Comparison of ENCODE assay signal across 2 worm cellular contexts in the genomic region with DNA sequence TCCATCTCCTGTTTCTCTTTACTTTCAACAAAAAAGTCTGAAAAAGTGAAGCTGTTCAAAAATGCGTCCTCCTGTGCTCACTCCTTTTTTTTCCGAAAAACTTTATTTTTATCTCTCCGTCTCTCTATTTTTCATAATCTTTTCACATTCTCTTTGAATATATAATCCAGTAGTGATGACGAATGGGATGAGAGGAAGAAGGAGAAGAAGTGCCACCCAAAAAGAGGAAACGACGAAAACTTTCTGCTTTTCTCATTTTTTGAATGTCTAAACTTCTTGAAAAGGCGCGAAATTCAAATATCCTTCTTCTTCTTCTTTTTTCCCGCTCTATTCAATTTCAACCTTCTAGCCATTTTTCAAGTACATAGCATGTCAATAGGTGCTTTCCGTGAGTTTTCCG.
A peak's percentile ranks its signal among the peaks of the same experiment; 100 is the strongest.
TF ChIP-seq lines count a peak whose summit lies in the region.

No protein-coding gene starts in this region.

TF ChIP-seq in whole organism, L1 larva, 84 proteins besides CTCF, POLR2A, EP300 and RAD21 (continued from another document):
- TF ChIP-seq hlh-17 (GFP tag; optimal IDR thresholded peaks at IDR 0.05; lab: Kevin White, UChicago; ENCODE audit: borderline replicate concordance) (no peak), snu-23 (GFP tag; optimal IDR thresholded peaks at IDR 0.05; lab: Kevin White, UChicago) (no peak), elt-2 (tag; optimal IDR thresholded peaks at IDR 0.05; lab: Kevin White, UChicago) (no peak), lin-15B (tag; optimal IDR thresholded peaks at IDR 0.05; lab: Kevin White, UChicago) (no peak), lir-3 (tag; optimal IDR thresholded peaks at IDR 0.05; lab: Kevin White, UChicago; ENCODE audit: poor library complexity) (no peak), nhr-85 (tag; lab: Kevin White, UChicago) (no peak), nhr-71 (tag; optimal IDR thresholded peaks at IDR 0.05; lab: Kevin White, UChicago) (peak; percentile 22), elt-3 (tag; optimal IDR thresholded peaks at IDR 0.05; lab: Kevin White, UChicago) (no peak), unc-86 (tag; optimal IDR thresholded peaks at IDR 0.05; lab: Kevin White, UChicago) (peak; percentile 59), egl-13 (tag; optimal IDR thresholded peaks at IDR 0.05; lab: Kevin White, UChicago) (peak; percentile 10), nhr-47 (tag; optimal IDR thresholded peaks at IDR 0.05; lab: Kevin White, UChicago) (peak; percentile 24), mef-2 (tag; optimal IDR thresholded peaks at IDR 0.05; lab: Kevin White, UChicago) (no peak), alr-1 (tag; optimal IDR thresholded peaks at IDR 0.05; lab: Kevin White, UChicago; ENCODE audit: borderline replicate concordance) (no peak), mab-9 (GFP tag; IDR thresholded peaks at IDR 0.05; lab: Robert Waterston, UW) (no peak), C04F5.9 (tag; optimal IDR thresholded peaks at IDR 0.05; lab: Kevin White, UChicago) (no peak), irx-1 (tag; optimal IDR thresholded peaks at IDR 0.05; lab: Kevin White, UChicago) (peak; percentile 37), lin-14 (GFP tag; optimal IDR thresholded peaks at IDR 0.05; lab: Kevin White, UChicago) (peak; percentile 79), skn-1 (tag; optimal IDR thresholded peaks at IDR 0.05; lab: Kevin White, UChicago) (no peak), ceh-63 (GFP tag; optimal IDR thresholded peaks at IDR 0.05; lab: Kevin White, UChicago) (no peak), swsn-7 (tag; optimal IDR thresholded peaks at IDR 0.05; lab: Kevin White, UChicago) (no peak), nhr-12 (tag; optimal IDR thresholded peaks at IDR 0.05; lab: Kevin White, UChicago) (no peak), ceh-90 (tag; optimal IDR thresholded peaks at IDR 0.05; lab: Kevin White, UChicago) (no peak), hlh-4 (tag; optimal IDR thresholded peaks at IDR 0.05; lab: Kevin White, UChicago) (no peak), F16B12.6 (tag; optimal IDR thresholded peaks at IDR 0.05; lab: Kevin White, UChicago) (no peak), dsc-1 (tag; optimal IDR thresholded peaks at IDR 0.05; lab: Kevin White, UChicago) (no peak), nhr-84 (tag; optimal IDR thresholded peaks at IDR 0.05; lab: Kevin White, UChicago) (no peak), lsy-2 (tag; optimal IDR thresholded peaks at IDR 0.05; lab: Kevin White, UChicago) (peak in 1 of 2 experiments; percentile 35), ces-1 (GFP tag; optimal IDR thresholded peaks at IDR 0.05; lab: Kevin White, UChicago) (no peak), efl-3 (GFP tag; optimal IDR thresholded peaks at IDR 0.05; lab: Kevin White, UChicago) (no peak), ztf-4 (tag; optimal IDR thresholded peaks at IDR 0.05; lab: Kevin White, UChicago) (no peak), ceh-82 (tag; optimal IDR thresholded peaks at IDR 0.05; lab: Kevin White, UChicago) (no peak), efl-1 (optimal IDR thresholded peaks at IDR 0.05; lab: Kevin White, UChicago) (peak in 1 of 2 experiments; percentile 43), efl-1 (GFP tag; optimal IDR thresholded peaks at IDR 0.05 in 1 of 2; lab: Kevin White, UChicago) (peak in 1 of 2 experiments; percentile 41), snpc-4 (tag; optimal IDR thresholded peaks at IDR 0.05; lab: Kevin White, UChicago) (no peak), unc-98 (GFP tag; IDR thresholded peaks at IDR 0.05; lab: Robert Waterston, UW) (no peak), dpl-1 (GFP tag; optimal IDR thresholded peaks at IDR 0.05; lab: Kevin White, UChicago) (peak in 1 of 3 experiments; percentile 45), ama-1 (optimal IDR thresholded peaks at IDR 0.05; lab: Kevin White, UChicago) (no peak), rnt-1 (tag; optimal IDR thresholded peaks at IDR 0.05; lab: Kevin White, UChicago) (no peak), fkh-10 (GFP tag; optimal IDR thresholded peaks at IDR 0.05; lab: Kevin White, UChicago) (peak; percentile 95), aly-2 (tag; optimal IDR thresholded peaks at IDR 0.05; lab: Kevin White, UChicago) (no peak), tlp-1 (tag; optimal IDR thresholded peaks at IDR 0.05; lab: Kevin White, UChicago) (no peak), lin-39 (tag; optimal IDR thresholded peaks at IDR 0.05; lab: Kevin White, UChicago) (no peak), lin-13 (GFP tag; optimal IDR thresholded peaks at IDR 0.05; lab: Kevin White, UChicago) (no peak), egl-27 (tag; optimal IDR thresholded peaks at IDR 0.05; lab: Kevin White, UChicago) (no peak), ztf-11 (tag; optimal IDR thresholded peaks at IDR 0.05; lab: Kevin White, UChicago) (no peak), mep-1 (tag; optimal IDR thresholded peaks at IDR 0.05; lab: Kevin White, UChicago) (no peak)

TF ChIP-seq in whole organism, L3 larva, 47 proteins besides CTCF, POLR2A, EP300 and RAD21 (continued from another document):
- TF ChIP-seq nhr-76 (tag; optimal IDR thresholded peaks at IDR 0.05; lab: Kevin White, UChicago) = no peak
- no peak for TF ChIP-seq egl-5 (tag; optimal IDR thresholded peaks at IDR 0.05; lab: Kevin White, UChicago)
- TF ChIP-seq ceh-82 (tag; optimal IDR thresholded peaks at IDR 0.05; lab: Kevin White, UChicago) = no peak
- TF ChIP-seq elt-3 (tag; optimal IDR thresholded peaks at IDR 0.05; lab: Kevin White, UChicago) = no peak
- peak; percentile 13 for TF ChIP-seq lin-15B (tag; optimal IDR thresholded peaks at IDR 0.05; lab: Kevin White, UChicago)
TF ChIP-seq in whole organism, L3 larva: peak in this region for 3.
